Worm (Caenorhabditis elegans): ENCODE results near the gene T08H10.3.

- TF ChIP-seq pha-4 (tag; optimal IDR thresholded peaks at IDR 0.05) (no peak), lin-11 (tag; optimal IDR thresholded peaks at IDR 0.05) (no peak), pag-3 (tag; optimal IDR thresholded peaks at IDR 0.05; ENCODE audit: borderline replicate concordance) (no peak), ceh-24 (tag; optimal IDR thresholded peaks at IDR 0.05) (no peak), ref-2 (tag; optimal IDR thresholded peaks at IDR 0.05) (no peak), unc-3 (GFP tag; conservative IDR thresholded peaks at IDR 0.05) (no peak), unc-3 (tag; optimal IDR thresholded peaks at IDR 0.05) (no peak), dmd-4 (tag; optimal IDR thresholded peaks at IDR 0.05; ENCODE audit: borderline replicate concordance) (no peak), nfya-1 (tag; optimal IDR thresholded peaks at IDR 0.05) (no peak), ets-4 (tag; optimal IDR thresholded peaks at IDR 0.05) (no peak)
Observed at ce11 chrV:4423860-4424401, 47.2 kb upstream of the T08H10.3 start, which contains the start of the genes Y47D7A.9 and Y47D7A.19.

All from whole organism, late embryonic.